Fruit fly (Drosophila melanogaster): ENCODE measurements around the gene CG5439.

- TF ChIP-seq dsf (GFP tag; optimal IDR thresholded peaks at IDR 0.05; ENCODE audit: borderline replicate concordance) (no peak), fru (GFP tag; optimal IDR thresholded peaks at IDR 0.05) (no peak), Hr78 (GFP tag; optimal IDR thresholded peaks at IDR 0.05) (no peak), tai (GFP tag; optimal IDR thresholded peaks at IDR 0.05) (no peak)
Observed at dm6 chr2L:13206077-13206668, 29.2 kb downstream of the CG5439 start.
